Worm (Caenorhabditis elegans): ENCODE measurements around the gene C49F8.1.

DNA sequence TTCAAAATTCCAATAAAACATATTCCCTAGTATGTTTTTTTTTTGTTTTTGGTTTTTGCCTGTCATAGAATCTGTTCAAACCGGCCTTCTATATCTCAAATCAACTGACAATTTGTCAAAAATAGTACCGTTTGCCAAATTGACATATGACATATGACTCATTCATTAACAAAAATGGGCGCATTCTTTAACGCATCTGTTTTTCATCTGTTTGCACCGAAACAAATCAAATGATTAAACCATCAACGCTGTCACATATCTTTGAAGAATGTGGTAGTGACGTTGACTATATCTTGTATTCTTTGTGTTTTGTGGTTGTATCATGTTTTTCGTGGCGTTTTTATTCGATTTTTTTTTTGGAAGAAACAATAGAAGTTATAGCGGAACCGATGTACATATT, 49.7 kb downstream of the C49F8.1 start:
- TF ChIP-seq swsn-7 (tag; optimal IDR thresholded peaks at IDR 0.05) (no peak), unc-130 (tag; optimal IDR thresholded peaks at IDR 0.05) (peak; percentile 28), ztf-4 (tag; optimal IDR thresholded peaks at IDR 0.05) (no peak), unc-62 (GFP tag; optimal IDR thresholded peaks at IDR 0.05) (no peak), lir-3 (tag; optimal IDR thresholded peaks at IDR 0.05; ENCODE audit: poor library complexity) (no peak), fkh-8 (tag; optimal IDR thresholded peaks at IDR 0.05) (no peak), sptf-1 (tag; optimal IDR thresholded peaks at IDR 0.05) (no peak), lin-13 (GFP tag; optimal IDR thresholded peaks at IDR 0.05) (no peak), snpc-4 (tag; optimal IDR thresholded peaks at IDR 0.05) (no peak), unc-86 (tag; optimal IDR thresholded peaks at IDR 0.05) (no peak), lin-35 (GFP tag; optimal IDR thresholded peaks at IDR 0.05) (peak in 1 of 2 experiments; percentile 48), nhr-12 (tag; optimal IDR thresholded peaks at IDR 0.05) (no peak), elt-3 (tag; optimal IDR thresholded peaks at IDR 0.05) (peak in 1 of 6 experiments; percentile 87)

All from whole organism, L1 larva.